Worm (Caenorhabditis elegans) whole organism, early embryonic: Measurements from ENCODE around the gene eif-2A.

Experiments used
- ama-1 ChIP-seq: fragments of 150-350 bp; optimal IDR thresholded peaks from 2 replicates; lab custom pipeline; 2014
- ceh-13 ChIP-seq: fragments of 200-800 bp; sonication (Bioruptor generic); optimal IDR thresholded peaks from 2 replicates; lab custom pipeline; 2018; ENCODE audit warnings: mild to moderate bottlenecking, missing genetic modification characterization, missing compliant biosample characterization
- flt-1 ChIP-seq: fragments of 200-800 bp; sonication (Bioruptor generic); IDR thresholded peaks from 2 replicates; pipeline ENCODE4 v1.3.6; 2022; ENCODE audit warnings: missing genetic modification characterization, missing compliant biosample characterization
- scrt-1 ChIP-seq: fragments of 200-800 bp; sonication (Bioruptor generic); IDR thresholded peaks from 2 replicates; pipeline ENCODE4 v1.3.6; 2022; ENCODE audit warnings: missing genetic modification characterization, missing compliant biosample characterization
- tbx-37 ChIP-seq: fragments of 200-800 bp; sonication (Bioruptor generic); conservative IDR thresholded peaks from 2 replicates; pipeline ENCODE4 v1.3.6; 2022; ENCODE audit warnings: missing genetic modification reagents, missing genetic modification characterization, missing compliant biosample characterization

ce11 chrII:10439976-10440375 is 23.4 kb downstream of the eif-2A start, which contains the start of gene E04D5.4:
- TF ChIP-seq tbx-37 (no peak), flt-1 (GFP tag; lab: Robert Waterston, UW) (no peak), scrt-1 (GFP tag; lab: Robert Waterston, UW) (no peak), ceh-13 (GFP tag; lab: Kevin White, UChicago) (no peak), ama-1 (lab: Kevin White, UChicago) (no peak)
